Worm (Caenorhabditis elegans): ENCODE data around the gene melo-3.
"Not testable (repeated sequence)": the region's sequence is repeated elsewhere in the genome, so short reads cannot be mapped to it uniquely, and the experiment has no call there.

Gene melo-3

ce11 chrV:15036769-15037168 is at the start of gene melo-3:
Gene melo-3, minus strand, starts transcription at chrV:15036869.
- not testable (repeated sequence) for TF ChIP-seq hnd-1 (tag; optimal IDR thresholded peaks at IDR 0.05); tbx-37 (GFP tag; conservative IDR thresholded peaks at IDR 0.05); ama-1 (optimal IDR thresholded peaks at IDR 0.05)

ce11 chrV:15085335-15085800 is 48.7 kb upstream of the melo-3 start, which contains the start of the genes ahsa-1 and C01G10.7:
Gene ahsa-1, minus strand, starts transcription at chrV:15085385.
Gene C01G10.7, plus strand, starts transcription at chrV:15085747.
- peak; percentile 78 for TF ChIP-seq pes-1 (GFP tag; IDR thresholded peaks at IDR 0.05)
- TF ChIP-seq F13C5.2 (tag; optimal IDR thresholded peaks at IDR 0.05) = peak; percentile 64
- no peak for TF ChIP-seq sea-1 (GFP tag; conservative IDR thresholded peaks at IDR 0.05)
- peak; percentile 16 for TF ChIP-seq ets-7 (tag; optimal IDR thresholded peaks at IDR 0.05)
- TF ChIP-seq ama-1 (optimal IDR thresholded peaks at IDR 0.05) = no peak
- TF ChIP-seq scrt-1 (GFP tag; IDR thresholded peaks at IDR 0.05) = no peak
- no peak for TF ChIP-seq ceh-36 (tag; optimal IDR thresholded peaks at IDR 0.05)
- peak; percentile 10 for TF ChIP-seq hnd-1 (tag; optimal IDR thresholded peaks at IDR 0.05)
- TF ChIP-seq hmg-4 (GFP tag; optimal IDR thresholded peaks at IDR 0.05) = no peak
- TF ChIP-seq B0310.2 (tag; optimal IDR thresholded peaks at IDR 0.05) = no peak
- TF ChIP-seq tbx-11 (GFP tag; IDR thresholded peaks at IDR 0.05) = no peak
- 0 out of 2 replicates have a peak, but pooled peaks have one; percentile 24 for TF ChIP-seq flt-1 (GFP tag; IDR thresholded peaks at IDR 0.05)
- no peak for TF ChIP-seq ceh-13 (GFP tag; optimal IDR thresholded peaks at IDR 0.05)
- TF ChIP-seq tra-4 (tag; optimal IDR thresholded peaks at IDR 0.05) = no peak
- TF ChIP-seq hmbx-1 (tag; optimal IDR thresholded peaks at IDR 0.05) = peak; percentile 6
- TF ChIP-seq aly-1 (tag; optimal IDR thresholded peaks at IDR 0.05) = no peak
- peak; percentile 70 for TF ChIP-seq tbx-37 (GFP tag; conservative IDR thresholded peaks at IDR 0.05)

- TF ChIP-seq ets-7 (tag; optimal IDR thresholded peaks at IDR 0.05) (no peak), hnd-1 (tag; optimal IDR thresholded peaks at IDR 0.05) (no peak), sea-1 (GFP tag; conservative IDR thresholded peaks at IDR 0.05) (peak; percentile 62; the same call in 1 of the 2 replicates)
Measured at ce11 chrV:15083659-15084058, 47.0 kb upstream of the melo-3 start.

- TF ChIP-seq tbx-37 (GFP tag; conservative IDR thresholded peaks at IDR 0.05) = peak; percentile 60
- no peak for TF ChIP-seq sea-1 (GFP tag; conservative IDR thresholded peaks at IDR 0.05)
- TF ChIP-seq F13C5.2 (tag; optimal IDR thresholded peaks at IDR 0.05) = peak; percentile 31
- peak; percentile 4 for TF ChIP-seq tra-4 (tag; optimal IDR thresholded peaks at IDR 0.05)
- TF ChIP-seq tbx-11 (GFP tag; IDR thresholded peaks at IDR 0.05) = no peak
- no peak for TF ChIP-seq flt-1 (GFP tag; IDR thresholded peaks at IDR 0.05)
- no peak for TF ChIP-seq scrt-1 (GFP tag; IDR thresholded peaks at IDR 0.05)
Measured at ce11 chrV:15082291-15082690, 45.6 kb upstream of the melo-3 start, which contains the start of the genes C01G10.10 and C01G10.9. Gene C01G10.10, minus strand, starts transcription at chrV:15082441. Gene C01G10.9, plus strand, starts transcription at chrV:15082530.

ce11 chrV:15078560-15078959 is 41.9 kb upstream of the melo-3 start:
- TF ChIP-seq F13C5.2 (tag; optimal IDR thresholded peaks at IDR 0.05) = no peak
- no peak for TF ChIP-seq tra-4 (tag; optimal IDR thresholded peaks at IDR 0.05)
- TF ChIP-seq hnd-1 (tag; optimal IDR thresholded peaks at IDR 0.05) = no peak
- TF ChIP-seq hmbx-1 (tag; optimal IDR thresholded peaks at IDR 0.05) = no peak
- TF ChIP-seq tbx-37 (GFP tag; conservative IDR thresholded peaks at IDR 0.05) = no peak

- no peak for TF ChIP-seq ceh-36 (tag; optimal IDR thresholded peaks at IDR 0.05)
Measured at ce11 chrV:15074907-15075306, 38.2 kb upstream of the melo-3 start.

ce11 chrV:15072738-15073137 is 36.1 kb upstream of the melo-3 start:
- 0 out of 2 replicates have a peak, but pooled peaks have one; percentile 24 for TF ChIP-seq tbx-11 (GFP tag; IDR thresholded peaks at IDR 0.05)
- no peak for TF ChIP-seq B0310.2 (tag; optimal IDR thresholded peaks at IDR 0.05)
- no peak for TF ChIP-seq hmg-4 (GFP tag; optimal IDR thresholded peaks at IDR 0.05)

ce11 chrV:15071015-15071810 is 34.5 kb upstream of the melo-3 start, which contains the start of gene unc-76:
Gene unc-76, plus strand, starts transcription at chrV:15071760.
- no peak for TF ChIP-seq scrt-1 (GFP tag; IDR thresholded peaks at IDR 0.05)
- no peak for TF ChIP-seq ceh-36 (tag; optimal IDR thresholded peaks at IDR 0.05)
- TF ChIP-seq tbx-37 (GFP tag; conservative IDR thresholded peaks at IDR 0.05) = no peak
- no peak for TF ChIP-seq ama-1 (optimal IDR thresholded peaks at IDR 0.05)
- TF ChIP-seq hmg-4 (GFP tag; optimal IDR thresholded peaks at IDR 0.05) = peak; percentile 53
- no peak for TF ChIP-seq pes-1 (GFP tag; IDR thresholded peaks at IDR 0.05)
- peak; percentile 14 for TF ChIP-seq aly-1 (tag; optimal IDR thresholded peaks at IDR 0.05)
- no peak for TF ChIP-seq sea-1 (GFP tag; conservative IDR thresholded peaks at IDR 0.05)
- no peak for TF ChIP-seq F13C5.2 (tag; optimal IDR thresholded peaks at IDR 0.05)

All from whole organism, early embryonic.